Fruit fly (Drosophila melanogaster): ENCODE data around the gene CG13023.

CG13023 gene

DNA sequence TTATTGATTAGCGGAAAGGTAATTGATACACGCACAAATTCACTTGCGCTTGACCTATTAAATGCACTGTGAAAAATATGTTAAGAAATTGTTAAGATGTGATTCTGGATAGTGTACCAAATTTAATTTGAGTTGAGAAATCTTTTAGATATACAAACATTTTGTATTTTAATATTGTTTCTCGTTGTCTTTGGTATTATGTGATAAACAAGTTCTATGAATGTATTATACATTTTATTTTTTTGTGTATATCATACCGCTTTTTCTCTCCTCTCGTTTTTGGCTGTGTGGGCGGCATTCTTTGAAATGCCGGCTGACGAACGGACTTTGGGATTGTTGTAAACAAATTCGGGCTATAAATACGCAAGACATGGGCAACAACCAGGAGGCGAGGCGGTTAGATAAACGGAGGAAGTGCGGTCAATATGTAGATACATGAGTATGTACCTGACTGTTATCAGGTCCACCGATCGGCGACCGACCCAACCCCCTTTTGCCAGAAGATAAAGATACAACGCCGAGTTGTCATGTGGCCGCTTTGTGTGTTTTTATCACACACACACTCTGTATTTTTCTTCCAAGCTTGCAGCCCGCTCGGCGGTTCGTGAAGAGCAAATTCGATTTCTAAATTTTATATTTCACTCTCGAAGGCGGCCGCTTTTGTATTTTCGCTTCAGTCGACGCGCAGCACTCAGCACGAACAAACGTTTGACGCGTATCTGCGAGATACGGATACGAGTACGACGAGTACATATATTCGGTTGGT lies 29.7 kb upstream of the CG13023 start (continued):
- TF ChIP-seq lov (optimal IDR thresholded peaks at IDR 0.05) = no peak
- TF ChIP-seq lov (GFP tag; IDR thresholded peaks at IDR 0.05) = no peak
- TF ChIP-seq amos (GFP tag; IDR thresholded peaks at IDR 0.05; ENCODE audit: partially characterized antibody) = no peak
- TF ChIP-seq CG13123 (GFP tag; optimal IDR thresholded peaks at IDR 0.05) = peak; percentile 21
- TF ChIP-seq CG3847 (GFP tag; IDR thresholded peaks at IDR 0.05) = peak; percentile 63
- peak; percentile 57 for TF ChIP-seq Camta (GFP tag; optimal IDR thresholded peaks at IDR 0.05)
- peak; percentile 66 for TF ChIP-seq Hsf (GFP tag; optimal IDR thresholded peaks at IDR 0.05)
- TF ChIP-seq Dref (GFP tag; IDR thresholded peaks at IDR 0.05) = 0 out of 2 replicates have a peak, but pooled peaks have one; percentile 6
- TF ChIP-seq CG17385 (GFP tag; optimal IDR thresholded peaks at IDR 0.05) = peak; percentile 75
- TF ChIP-seq lilli (GFP tag; optimal IDR thresholded peaks at IDR 0.05) = peak; percentile 53
- peak; percentile 32; the same call in 1 of the 2 replicates for TF ChIP-seq MBD-R2 (GFP tag; IDR thresholded peaks at IDR 0.05)
- peak; percentile 80 for TF ChIP-seq nmo (GFP tag; optimal IDR thresholded peaks at IDR 0.05)
- TF ChIP-seq Hey (tag; optimal IDR thresholded peaks at IDR 0.05) = no peak
- no peak for TF ChIP-seq CG17612 (GFP tag; IDR thresholded peaks at IDR 0.05)
- no peak for TF ChIP-seq Lim3 (GFP tag; IDR thresholded peaks at IDR 0.05)
- peak; percentile 55; the same call in 1 of the 3 replicates for TF ChIP-seq H15 (GFP tag; IDR thresholded peaks at IDR 0.05)
- TF ChIP-seq CG2678 (tag; optimal IDR thresholded peaks at IDR 0.05) = peak; percentile 38
- peak; percentile 62 for TF ChIP-seq zf30C (GFP tag; optimal IDR thresholded peaks at IDR 0.05)
- TF ChIP-seq HHEX (GFP tag; optimal IDR thresholded peaks at IDR 0.05) = peak; percentile 52
- TF ChIP-seq CG1529 (GFP tag; optimal IDR thresholded peaks at IDR 0.05) = peak; percentile 32
- peak; percentile 31 for TF ChIP-seq Ravus (GFP tag; IDR thresholded peaks at IDR 0.05)
- no peak for TF ChIP-seq CG7987 (GFP tag; optimal IDR thresholded peaks at IDR 0.05)
- TF ChIP-seq her (GFP tag; optimal IDR thresholded peaks at IDR 0.05) = no peak
- peak; percentile 92 for TF ChIP-seq sd (tag; optimal IDR thresholded peaks at IDR 0.05)
- TF ChIP-seq CG12071 (GFP tag; optimal IDR thresholded peaks at IDR 0.05) = peak; percentile 44
- TF ChIP-seq CG11560 (tag; IDR thresholded peaks at IDR 0.05) = no peak
- TF ChIP-seq ind (GFP tag; optimal IDR thresholded peaks at IDR 0.05) = peak; percentile 52
- no peak for TF ChIP-seq CG12236 (GFP tag; optimal IDR thresholded peaks at IDR 0.05)
- no peak for TF ChIP-seq Usf (GFP tag; optimal IDR thresholded peaks at IDR 0.05)
- TF ChIP-seq CG4730 (GFP tag; IDR thresholded peaks at IDR 0.05) = peak; percentile 55
- TF ChIP-seq CG9609 (GFP tag; optimal IDR thresholded peaks at IDR 0.05) = peak; percentile 60
- TF ChIP-seq CG42726 (GFP tag; IDR thresholded peaks at IDR 0.05; ENCODE audit: partially characterized antibody) = no peak
- TF ChIP-seq CG3407 (GFP tag; optimal IDR thresholded peaks at IDR 0.05) = no peak
- no peak for TF ChIP-seq CG6791 (GFP tag; IDR thresholded peaks at IDR 0.05; ENCODE audit: partially characterized antibody)
- peak; percentile 26 for TF ChIP-seq CG1647 (GFP tag; optimal IDR thresholded peaks at IDR 0.05)
- no peak for TF ChIP-seq CG10565 (GFP tag; optimal IDR thresholded peaks at IDR 0.05)
- no peak for TF ChIP-seq CG15696 (tag; optimal IDR thresholded peaks at IDR 0.05)
- no peak for TF ChIP-seq kni (GFP tag; optimal IDR thresholded peaks at IDR 0.05)
- peak; percentile 27 for TF ChIP-seq Chrac-16 (GFP tag; optimal IDR thresholded peaks at IDR 0.05)
- peak; percentile 42; the same call in 1 of the 2 replicates for TF ChIP-seq Oaz (GFP tag; IDR thresholded peaks at IDR 0.05)
- TF ChIP-seq D19A (tag; optimal IDR thresholded peaks at IDR 0.05) = peak; percentile 77
- TF ChIP-seq CG18764 (GFP tag; optimal IDR thresholded peaks at IDR 0.05) = peak; percentile 5
- peak; percentile 21 for TF ChIP-seq B-H2 (GFP tag; optimal IDR thresholded peaks at IDR 0.05)
- no peak for TF ChIP-seq Scr (GFP tag; IDR thresholded peaks at IDR 0.05; ENCODE audit: partially characterized antibody)
- TF ChIP-seq Eip74EF (GFP tag; optimal IDR thresholded peaks at IDR 0.05) = peak in 1 of 2 experiments; percentile 74
- TF ChIP-seq phol (tag; optimal IDR thresholded peaks at IDR 0.05) = peak; percentile 61
- TF ChIP-seq zen2 (GFP tag; IDR thresholded peaks at IDR 0.05; ENCODE audit: partially characterized antibody) = no peak
- TF ChIP-seq Bteb2 (GFP tag; optimal IDR thresholded peaks at IDR 0.05) = peak; percentile 55
- no peak for TF ChIP-seq crol (GFP tag; IDR thresholded peaks at IDR 0.05)
